Worm (Caenorhabditis elegans) whole organism, L4 larva: ENCODE results near the gene aco-1.

Source experiments
- R02D3.7 ChIP-seq: fragments of 150-350 bp; sonication (generic microtip); optimal IDR thresholded peaks from 3 replicates; lab custom pipeline; 2014; ENCODE audit warnings: missing biosample characterization, missing genetic modification characterization
- ZK337.2 ChIP-seq: fragments of 200-800 bp; sonication (Bioruptor generic); IDR thresholded peaks from 2 replicates; pipeline ENCODE4 v1.3.6; 2022; ENCODE audit warnings: missing genetic modification reagents, missing genetic modification characterization, missing compliant biosample characterization
- ceh-28 ChIP-seq: fragments of 150-350 bp; optimal IDR thresholded peaks from 2 replicates; lab custom pipeline; 2014; ENCODE audit warnings: missing biosample characterization, missing genetic modification reagents, missing genetic modification characterization
- daf-12 ChIP-seq: fragments of 150-350 bp; optimal IDR thresholded peaks from 2 replicates; lab custom pipeline; 2014; ENCODE audit warnings: missing biosample characterization, missing genetic modification reagents, missing genetic modification characterization
- dpl-1 ChIP-seq: fragments of 150-350 bp; optimal IDR thresholded peaks from 2 replicates; lab custom pipeline; 2014; ENCODE audit warnings: missing biosample characterization, missing genetic modification reagents, missing genetic modification characterization
- gei-8 ChIP-seq: fragments of 200-800 bp; sonication (Bioruptor generic); optimal IDR thresholded peaks from 2 replicates; lab custom pipeline; 2018; ENCODE audit warnings: mild to moderate bottlenecking, missing genetic modification characterization, missing compliant biosample characterization
- lin-15B ChIP-seq: fragments of 150-350 bp; sonication (generic microtip); optimal IDR thresholded peaks from 3 replicates; lab custom pipeline; 2014; ENCODE audit warnings: missing biosample characterization, missing genetic modification characterization
- nhr-111 ChIP-seq: fragments of 200-800 bp; sonication (Bioruptor generic); optimal IDR thresholded peaks from 2 replicates; lab custom pipeline; 2018; ENCODE audit warnings: mild to moderate bottlenecking, missing genetic modification characterization, missing compliant biosample characterization
- nhr-237 ChIP-seq: sonication (generic microtip); optimal IDR thresholded peaks from 2 replicates; lab custom pipeline; 2017; ENCODE audit warnings: missing biosample characterization, missing genetic modification characterization
- nhr-6 ChIP-seq: fragments of 150-350 bp; optimal IDR thresholded peaks from 2 replicates; lab custom pipeline; 2014; ENCODE audit warnings: missing biosample characterization, missing genetic modification characterization
- php-3 ChIP-seq: fragments of 200-800 bp; sonication (Bioruptor generic); IDR thresholded peaks from 2 replicates; pipeline ENCODE4 v1.3.6; 2022; ENCODE audit warnings: missing genetic modification reagents, missing genetic modification characterization, missing compliant biosample characterization
- snpc-4 ChIP-seq: fragments of 150-350 bp; optimal IDR thresholded peaks from 2 replicates; lab custom pipeline; 2014; ENCODE audit warnings: missing biosample characterization, missing genetic modification characterization
- unc-130 ChIP-seq: sonication (generic microtip); optimal IDR thresholded peaks from 2 replicates; lab custom pipeline; 2016; ENCODE audit warnings: missing genetic modification reagents, missing genetic modification characterization, missing compliant biosample characterization
- zip-11 ChIP-seq: fragments of 200-800 bp; sonication (Bioruptor generic); IDR thresholded peaks from 2 replicates; pipeline ENCODE4 v1.3.6; 2022; ENCODE audit warnings: missing genetic modification characterization, missing compliant biosample characterization

ce11 chrX:11344899-11345298 is 5.2 kb downstream of the aco-1 start:
- TF ChIP-seq ceh-28 (tag; lab: Kevin White, UChicago) (no peak), snpc-4 (no peak), zip-11 (no peak), R02D3.7 (no peak), unc-130 (GFP tag; lab: Kevin White, UChicago) (no peak), nhr-237 (tag; lab: Kevin White, UChicago) (no peak), daf-12 (tag; lab: Kevin White, UChicago) (no peak), lin-15B (tag; lab: Kevin White, UChicago) (no peak), gei-8 (no peak), nhr-6 (tag; lab: Kevin White, UChicago) (no peak), php-3 (GFP tag; lab: Robert Waterston, UW) (no peak), nhr-111 (GFP tag; lab: Kevin White, UChicago) (no peak), dpl-1 (GFP tag; lab: Kevin White, UChicago) (no peak), ZK337.2 (GFP tag; lab: Robert Waterston, UW) (no peak)
